Worm (Caenorhabditis elegans): Measurements from ENCODE around the gene clec-74.

ce11 chrIV:4004221-4004620 lies 47.4 kb downstream of the clec-74 start:
- TF ChIP-seq nfya-1 (tag; optimal IDR thresholded peaks at IDR 0.05) = no peak
- no peak for TF ChIP-seq pqm-1 (tag; optimal IDR thresholded peaks at IDR 0.05)
- no peak for TF ChIP-seq ztf-16 (tag; optimal IDR thresholded peaks at IDR 0.05)
- no peak for TF ChIP-seq ceh-30 (tag; optimal IDR thresholded peaks at IDR 0.05)
- TF ChIP-seq unc-86 (tag; optimal IDR thresholded peaks at IDR 0.05) = no peak
- no peak for TF ChIP-seq sox-4 (tag; optimal IDR thresholded peaks at IDR 0.05)
